Fruit fly (Drosophila melanogaster) whole organism, embryonic: Measurements from ENCODE around the gene dikar.

Source experiments
- Antp ChIP-seq: fragments of 200-800 bp; sonication (Bioruptor generic); optimal IDR thresholded peaks from 3 replicates; lab custom pipeline; 2016; ENCODE audit warnings: missing biosample characterization, missing genetic modification characterization
- Atf6 ChIP-seq: fragments of 200-800 bp; sonication (Bioruptor generic); IDR thresholded peaks from 2 replicates; pipeline ENCODE4 v1.3.6; 2022; ENCODE audit warnings: missing biosample characterization, missing genetic modification characterization
- B-H2 ChIP-seq: fragments of 200-800 bp; sonication (Bioruptor generic); optimal IDR thresholded peaks from 2 replicates; lab custom pipeline; 2018; ENCODE audit warnings: missing biosample characterization, mild to moderate bottlenecking, missing genetic modification characterization
- CG10147 ChIP-seq: fragments of 200-800 bp; sonication (Bioruptor generic); optimal IDR thresholded peaks from 2 replicates; lab custom pipeline; 2019; ENCODE audit warnings: missing biosample characterization, mild to moderate bottlenecking, missing genetic modification characterization, moderate library complexity
- CG10209 ChIP-seq: fragments of 200-800 bp; sonication (Bioruptor generic); optimal IDR thresholded peaks from 3 replicates; lab custom pipeline; 2017; ENCODE audit warnings: missing biosample characterization, mild to moderate bottlenecking, missing genetic modification characterization, missing genetic modification reagents
- CG11093 ChIP-seq: fragments of 200-800 bp; sonication (Bioruptor generic); IDR thresholded peaks from 3 replicates; pipeline ENCODE4 v1.3.6; 2022; ENCODE audit warnings: missing biosample characterization, missing genetic modification characterization
- CG11723 ChIP-seq: fragments of 200-800 bp; sonication (Bioruptor generic); optimal IDR thresholded peaks from 2 replicates; lab custom pipeline; 2017; ENCODE audit warnings: missing biosample characterization, mild to moderate bottlenecking, missing genetic modification characterization
- CG12391 ChIP-seq: fragments of 200-800 bp; sonication (Bioruptor generic); optimal IDR thresholded peaks from 3 replicates; lab custom pipeline; 2018; ENCODE audit warnings: missing biosample characterization, mild to moderate bottlenecking, missing genetic modification characterization, moderate library complexity
- CG13424 ChIP-seq: fragments of 200-800 bp; sonication (Bioruptor generic); optimal IDR thresholded peaks from 2 replicates; lab custom pipeline; 2019; ENCODE audit warnings: missing biosample characterization, mild to moderate bottlenecking, missing genetic modification characterization, moderate library complexity
- CG13624 ChIP-seq: fragments of 200-800 bp; sonication (Bioruptor generic); optimal IDR thresholded peaks from 2 replicates; lab custom pipeline; 2016; ENCODE audit warnings: missing biosample characterization, missing genetic modification characterization
- CG14441 ChIP-seq: fragments of 200-800 bp; sonication (Bioruptor generic); IDR thresholded peaks from 2 replicates; pipeline ENCODE4 v1.3.6; 2022; ENCODE audit warnings: missing biosample characterization, missing genetic modification characterization
- CG17568 ChIP-seq: fragments of 200-800 bp; sonication (Bioruptor generic); optimal IDR thresholded peaks from 2 replicates; lab custom pipeline; 2018; ENCODE audit warnings: missing biosample characterization, mild to moderate bottlenecking, missing genetic modification characterization, moderate library complexity
- CG17802 ChIP-seq: fragments of 200-800 bp; sonication (Bioruptor generic); optimal IDR thresholded peaks from 2 replicates; lab custom pipeline; 2018; ENCODE audit warnings: missing biosample characterization, mild to moderate bottlenecking, missing genetic modification characterization, moderate library complexity
- CG17912 ChIP-seq: fragments of 200-800 bp; sonication (Bioruptor generic); optimal IDR thresholded peaks from 2 replicates; lab custom pipeline; 2018; ENCODE audit warnings: missing biosample characterization, mild to moderate bottlenecking, missing genetic modification characterization
- CG2116 ChIP-seq: fragments of 200-800 bp; sonication (Bioruptor generic); optimal IDR thresholded peaks from 3 replicates; lab custom pipeline; 2018; ENCODE audit warnings: missing biosample characterization, mild to moderate bottlenecking, missing genetic modification characterization
- CG2678 ChIP-seq: fragments of 200-800 bp; sonication (Bioruptor generic); optimal IDR thresholded peaks from 3 replicates; lab custom pipeline; 2019; ENCODE audit warnings: missing biosample characterization, mild to moderate bottlenecking, missing genetic modification characterization, moderate library complexity
- CG2889 ChIP-seq: fragments of 200-800 bp; sonication (Bioruptor generic); IDR thresholded peaks from 3 replicates; pipeline ENCODE4 v1.3.6; 2022; ENCODE audit warnings: missing biosample characterization, missing genetic modification characterization
- CG30431 ChIP-seq: fragments of 200-800 bp; sonication (Bioruptor generic); optimal IDR thresholded peaks from 2 replicates; lab custom pipeline; 2017; ENCODE audit warnings: missing biosample characterization, missing genetic modification characterization
- CG33557 ChIP-seq: fragments of 200-800 bp; sonication (Bioruptor generic); optimal IDR thresholded peaks from 2 replicates; lab custom pipeline; 2019; ENCODE audit warnings: missing biosample characterization, mild to moderate bottlenecking, missing genetic modification characterization, moderate library complexity
- CG34422 ChIP-seq: fragments of 200-800 bp; sonication (Bioruptor generic); IDR thresholded peaks from 3 replicates; pipeline ENCODE4 v1.3.6; 2022; ENCODE audit warnings: missing biosample characterization, missing genetic modification characterization
- CG3726 ChIP-seq: fragments of 200-800 bp; sonication (Bioruptor generic); IDR thresholded peaks from 3 replicates; pipeline ENCODE4, ENCODE4 v1.3.6; 2022; ENCODE audit warnings: missing biosample characterization, missing genetic modification characterization
- CG7928 ChIP-seq: fragments of 200-800 bp; sonication (Bioruptor generic); optimal IDR thresholded peaks from 2 replicates; lab custom pipeline; 2017; ENCODE audit warnings: missing biosample characterization, mild to moderate bottlenecking, missing genetic modification characterization
- CG7963 ChIP-seq: fragments of 200-800 bp; sonication (Bioruptor generic); IDR thresholded peaks from 3 replicates; pipeline ENCODE4 v1.3.6; 2022; ENCODE audit warnings: missing biosample characterization, missing genetic modification characterization; ENCODE audit not compliant: partially characterized antibody
- CG8924 ChIP-seq: fragments of 200-800 bp; optimal IDR thresholded peaks from 3 replicates; lab custom pipeline; 2019; ENCODE audit warnings: missing biosample characterization, mild to moderate bottlenecking, missing genetic modification characterization, moderate library complexity
- CG9215 ChIP-seq: fragments of 200-800 bp; sonication (Bioruptor generic); IDR thresholded peaks from 2 replicates; pipeline ENCODE4 v1.3.6; 2022; ENCODE audit warnings: missing biosample characterization, missing genetic modification characterization
- CG9817 ChIP-seq: fragments of 200-800 bp; sonication (Bioruptor generic); optimal IDR thresholded peaks from 2 replicates; lab custom pipeline; 2018; ENCODE audit warnings: missing biosample characterization, mild to moderate bottlenecking, missing genetic modification characterization, moderate library complexity
- D19A ChIP-seq: fragments of 200-800 bp; optimal IDR thresholded peaks from 3 replicates; lab custom pipeline; 2019; ENCODE audit warnings: missing biosample characterization, mild to moderate bottlenecking, missing genetic modification characterization, moderate library complexity
- Elba2 ChIP-seq: fragments of 200-800 bp; sonication (Bioruptor generic); optimal IDR thresholded peaks from 3 replicates; lab custom pipeline; 2016; ENCODE audit warnings: missing biosample characterization, missing genetic modification characterization
- HLHmδ ChIP-seq: fragments of 200-800 bp; sonication (Bioruptor generic); optimal IDR thresholded peaks from 2 replicates; lab custom pipeline; 2018; ENCODE audit warnings: missing biosample characterization, mild to moderate bottlenecking, missing genetic modification characterization, moderate library complexity
- Hand ChIP-seq: fragments of 200-800 bp; sonication (Bioruptor generic); optimal IDR thresholded peaks from 2 replicates; lab custom pipeline; 2017; ENCODE audit warnings: mild to moderate bottlenecking, missing biosample characterization, missing genetic modification reagents, missing genetic modification characterization
- Hr3 ChIP-seq: fragments of 200-800 bp; sonication (Bioruptor generic); optimal IDR thresholded peaks from 3 replicates; lab custom pipeline; 2016; ENCODE audit warnings: missing biosample characterization, missing genetic modification characterization
- NC2β ChIP-seq: fragments of 200-800 bp; sonication (Bioruptor generic); optimal IDR thresholded peaks from 2 replicates; lab custom pipeline; 2016; ENCODE audit warnings: missing biosample characterization, missing genetic modification characterization
- Nf-YC ChIP-seq: fragments of 200-800 bp; optimal IDR thresholded peaks from 3 replicates; lab custom pipeline; 2019; ENCODE audit warnings: missing biosample characterization, mild to moderate bottlenecking, missing genetic modification characterization, moderate library complexity
- Pdp1 ChIP-seq, 2 experiments: fragments of 200-800 bp; sonication (Bioruptor generic); optimal IDR thresholded peaks; 3 replicates each; lab custom pipeline; 2016; ENCODE audit warnings: missing biosample characterization in 2 of 2, missing genetic modification characterization in 2 of 2, mild to moderate bottlenecking in 1 of 2, moderate library complexity in 1 of 2
- Rx ChIP-seq: fragments of 200-800 bp; sonication (Bioruptor generic); IDR thresholded peaks from 2 replicates; pipeline ENCODE4 v1.3.6; 2022; ENCODE audit warnings: missing biosample characterization, missing genetic modification characterization
- Sox100B ChIP-seq: fragments of 200-800 bp; sonication (Bioruptor generic); optimal IDR thresholded peaks from 3 replicates; lab custom pipeline; 2018; ENCODE audit warnings: missing biosample characterization, mild to moderate bottlenecking, missing genetic modification characterization
- amos ChIP-seq: fragments of 200-800 bp; sonication (Bioruptor generic); IDR thresholded peaks from 2 replicates; pipeline ENCODE4 v1.3.6; 2022; ENCODE audit warnings: missing biosample characterization, missing genetic modification characterization; ENCODE audit not compliant: partially characterized antibody
- aop ChIP-seq: fragments of 200-800 bp; sonication (Bioruptor generic); IDR thresholded peaks from 2 replicates; pipeline ENCODE4 v1.3.6; 2022; ENCODE audit warnings: missing biosample characterization, missing genetic modification characterization
- bbx ChIP-seq: fragments of 200-800 bp; sonication (Bioruptor generic); IDR thresholded peaks from 2 replicates; pipeline ENCODE4 v1.3.6; 2022; ENCODE audit warnings: missing biosample characterization, missing genetic modification characterization; ENCODE audit not compliant: partially characterized antibody
- bsh ChIP-seq, 2 experiments: fragments of 200-800 bp; sonication (Bioruptor generic); optimal IDR thresholded peaks; 2 replicates each; lab custom pipeline; 2017 to 2018; ENCODE audit warnings: mild to moderate bottlenecking in 2 of 2, missing biosample characterization in 2 of 2, missing genetic modification characterization in 2 of 2, moderate library complexity in 1 of 2
- cas ChIP-seq: fragments of 200-800 bp; sonication (Bioruptor generic); IDR thresholded peaks from 2 replicates; pipeline ENCODE4 v1.3.6; 2022; ENCODE audit warnings: missing biosample characterization, missing genetic modification characterization
- corto ChIP-seq: fragments of 200-800 bp; sonication (Bioruptor generic); optimal IDR thresholded peaks from 2 replicates; lab custom pipeline; 2016; ENCODE audit warnings: missing biosample characterization, mild to moderate bottlenecking, missing genetic modification characterization, moderate library complexity
- ems ChIP-seq: fragments of 200-800 bp; sonication (Bioruptor generic); optimal IDR thresholded peaks from 3 replicates; lab custom pipeline; 2016; ENCODE audit warnings: missing biosample characterization, missing genetic modification characterization
- fd96Cb ChIP-seq: fragments of 200-800 bp; sonication (Bioruptor generic); optimal IDR thresholded peaks from 2 replicates; lab custom pipeline; 2018; ENCODE audit warnings: missing biosample characterization, mild to moderate bottlenecking, missing genetic modification characterization, moderate library complexity
- lbe ChIP-seq: fragments of 200-800 bp; sonication (Bioruptor generic); optimal IDR thresholded peaks from 2 replicates; lab custom pipeline; 2016; ENCODE audit warnings: missing biosample characterization, mild to moderate bottlenecking, missing genetic modification characterization
- lilli ChIP-seq: fragments of 200-800 bp; sonication (Bioruptor generic); optimal IDR thresholded peaks from 3 replicates; lab custom pipeline; 2016; ENCODE audit warnings: missing biosample characterization, missing genetic modification characterization
- nmo ChIP-seq: fragments of 200-800 bp; sonication (Bioruptor generic); optimal IDR thresholded peaks from 2 replicates; lab custom pipeline; 2018; ENCODE audit warnings: missing biosample characterization, mild to moderate bottlenecking, missing genetic modification characterization, moderate library complexity
- vvl ChIP-seq: fragments of 200-800 bp; sonication (Bioruptor generic); IDR thresholded peaks from 2 replicates; pipeline ENCODE4 v1.3.6; 2022; ENCODE audit warnings: missing biosample characterization, missing genetic modification characterization

Gene dikar

DNA sequence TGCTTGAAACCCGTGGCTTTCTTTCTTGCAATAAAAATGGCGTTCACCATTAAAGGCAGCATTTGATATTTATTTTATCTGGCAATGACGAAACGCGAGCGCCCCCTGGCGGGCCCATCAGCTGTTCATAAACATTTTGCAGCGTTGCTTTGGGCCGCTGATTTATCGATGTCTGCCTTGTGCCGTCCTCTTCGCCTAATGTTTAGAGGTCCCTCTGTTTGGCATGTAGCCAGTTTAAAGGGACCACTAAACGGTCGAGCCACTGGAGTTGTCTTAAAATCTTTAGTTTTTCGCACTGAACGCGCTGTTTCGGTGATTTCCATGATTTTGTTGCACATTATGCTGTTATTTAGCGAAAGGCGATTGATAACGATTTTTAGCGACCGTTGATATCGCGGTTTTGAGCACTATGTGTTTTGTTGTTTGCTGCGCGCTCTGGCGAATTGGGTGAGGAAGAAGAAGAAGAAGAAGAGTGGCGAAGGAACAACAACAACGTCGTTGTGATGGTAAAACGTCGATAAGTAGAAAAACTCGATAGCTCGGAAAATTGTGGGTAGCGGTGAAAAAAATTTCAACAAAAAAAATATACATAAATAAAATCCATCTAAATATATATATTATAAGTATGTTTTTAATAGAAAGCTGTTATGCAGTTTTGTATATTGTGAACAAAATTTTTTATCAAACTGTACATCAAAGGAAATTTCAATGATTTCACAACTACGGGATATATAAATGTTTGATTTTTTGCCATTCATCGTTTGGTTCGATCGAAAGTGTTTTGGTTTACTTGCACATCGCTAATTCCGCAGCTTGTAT, 9.5 kb upstream of the dikar start, which contains the start of the genes velo and Sbds (continued):
- peak; percentile 26 for TF ChIP-seq lbe (GFP tag; lab: Kevin White, UChicago)
- TF ChIP-seq CG7928: no peak
- peak; percentile 49 for TF ChIP-seq CG8924 (tag; lab: Kevin White, UChicago)
- peak; percentile 72 for TF ChIP-seq CG12391 (tag; lab: Kevin White, UChicago)
- peak; percentile 63 for TF ChIP-seq Sox100B
- peak; percentile 39 for TF ChIP-seq CG33557 (GFP tag; lab: Kevin White, UChicago)
- TF ChIP-seq CG34422 (GFP tag; lab: Robert Waterston, UW): peak; percentile 83
- TF ChIP-seq HLHmδ (GFP tag; lab: Kevin White, UChicago): peak; percentile 24
- no peak for TF ChIP-seq Hand (GFP tag; lab: Kevin White, UChicago)
- TF ChIP-seq CG2889: no peak
- peak; percentile 11 for TF ChIP-seq fd96Cb (tag; lab: Kevin White, UChicago)
- peak; percentile 98 for TF ChIP-seq CG2116 (GFP tag; lab: Kevin White, UChicago)
- TF ChIP-seq aop: no peak
- TF ChIP-seq ems: peak; percentile 17
- peak; percentile 74 for TF ChIP-seq CG13424
- peak; percentile 100 for TF ChIP-seq CG9215 (GFP tag; lab: Robert Waterston, UW)
- no peak for TF ChIP-seq CG11093
- TF ChIP-seq Pdp1 (GFP tag; optimal IDR thresholded peaks at IDR 0.05; lab: Kevin White, UChicago): peak; percentile 6 to 41
- TF ChIP-seq cas (GFP tag; lab: Robert Waterston, UW): no peak
- peak; percentile 11 for TF ChIP-seq CG10209
- peak; percentile 69 for TF ChIP-seq CG2678 (tag; lab: Kevin White, UChicago)
- no peak for TF ChIP-seq corto (GFP tag; lab: Kevin White, UChicago)
- peak; percentile 28 for TF ChIP-seq NC2β (GFP tag; lab: Kevin White, UChicago)
- TF ChIP-seq CG14441 (GFP tag; lab: Robert Waterston, UW): 0 out of 2 replicates have a peak, but pooled peaks have one; percentile 14
- TF ChIP-seq CG10147: peak; percentile 45
- peak; percentile 48 for TF ChIP-seq Antp (GFP tag; lab: Kevin White, UChicago)
- peak in 1 of 2 experiments; percentile 20 for TF ChIP-seq bsh (GFP tag; optimal IDR thresholded peaks at IDR 0.05; lab: Kevin White, UChicago)
- no peak; the same call in 1 of the 2 replicates for TF ChIP-seq Rx
- no peak for TF ChIP-seq CG17802 (tag; lab: Kevin White, UChicago)
- peak; percentile 56 for TF ChIP-seq B-H2
- TF ChIP-seq D19A (tag; lab: Kevin White, UChicago): peak; percentile 41
- peak; percentile 22; the same call in 1 of the 2 replicates for TF ChIP-seq Atf6
- peak; percentile 80 for TF ChIP-seq vvl
- TF ChIP-seq CG17912 (GFP tag; lab: Kevin White, UChicago): peak; percentile 37
- TF ChIP-seq CG17568 (GFP tag; lab: Kevin White, UChicago): no peak
- TF ChIP-seq lilli (GFP tag; lab: Kevin White, UChicago): peak; percentile 17
- TF ChIP-seq nmo (GFP tag; lab: Kevin White, UChicago): peak; percentile 57
- peak; percentile 59 for TF ChIP-seq bbx (GFP tag; lab: Robert Waterston, UW)
- peak; percentile 9 for TF ChIP-seq Hr3
- TF ChIP-seq CG9817 (tag; lab: Kevin White, UChicago): peak; percentile 52
- TF ChIP-seq Nf-YC (tag; lab: Kevin White, UChicago): peak; percentile 67
- TF ChIP-seq CG30431 (GFP tag; lab: Kevin White, UChicago): no peak
- TF ChIP-seq CG11723 (GFP tag; lab: Kevin White, UChicago): no peak
- TF ChIP-seq CG13624 (GFP tag; lab: Kevin White, UChicago): no peak
- TF ChIP-seq CG3726 (GFP tag; lab: Robert Waterston, UW): no peak
- TF ChIP-seq amos: peak; percentile 65
- TF ChIP-seq Elba2 (GFP tag; lab: Kevin White, UChicago): peak; percentile 12
- 0 out of 3 replicates have a peak, but pooled peaks have one; percentile 10 for TF ChIP-seq CG7963
